Fruit fly (Drosophila melanogaster): ENCODE measurements around the gene fz.

Gene fz

dm6 chr3L:14409419-14410145, 135.4 kb downstream of the fz start, which contains the start of gene stwl (continued):
- TF ChIP-seq ss (GFP tag; optimal IDR thresholded peaks at IDR 0.05) = no peak
- no peak for TF ChIP-seq CG32006 (GFP tag; optimal IDR thresholded peaks at IDR 0.05)
- peak; percentile 56 for TF ChIP-seq CG31627 (GFP tag; optimal IDR thresholded peaks at IDR 0.05)
- TF ChIP-seq Eip78C (GFP tag) = peak; percentile 71
- TF ChIP-seq vri (GFP tag; optimal IDR thresholded peaks at IDR 0.05) = no peak
- no peak for TF ChIP-seq fd85E (GFP tag; optimal IDR thresholded peaks at IDR 0.05)
- TF ChIP-seq CG15336 (GFP tag; IDR thresholded peaks at IDR 0.05) = no peak
- TF ChIP-seq Hr39 (GFP tag; optimal IDR thresholded peaks at IDR 0.05) = peak; percentile 64
- no peak for TF ChIP-seq CG9139 (GFP tag; optimal IDR thresholded peaks at IDR 0.05)
- TF ChIP-seq lz (GFP tag; optimal IDR thresholded peaks at IDR 0.05) = peak; percentile 43
- TF ChIP-seq svp (GFP tag) = peak; percentile 61
- TF ChIP-seq OdsH (GFP tag; optimal IDR thresholded peaks at IDR 0.05) = peak; percentile 48
- TF ChIP-seq CG6808 (GFP tag; optimal IDR thresholded peaks at IDR 0.05) = no peak
- TF ChIP-seq esn (GFP tag; optimal IDR thresholded peaks at IDR 0.05) = no peak
- peak; percentile 46 for TF ChIP-seq CG11902 (GFP tag; optimal IDR thresholded peaks at IDR 0.05)
- TF ChIP-seq fkh (GFP tag; optimal IDR thresholded peaks at IDR 0.05) = no peak
- no peak for TF ChIP-seq CG10669 (GFP tag; optimal IDR thresholded peaks at IDR 0.05)
- TF ChIP-seq CG11294 (GFP tag; IDR thresholded peaks at IDR 0.05) = 0 out of 2 replicates have a peak, but pooled peaks have one; percentile 14

dm6 chr3L:14410146-14410676, 136.1 kb downstream of the fz start, which contains the start of gene CG3919:
CG3919 (plus strand) TSS chr3L:14410626.
- TF ChIP-seq Smox (GFP tag; optimal IDR thresholded peaks at IDR 0.05) (peak; percentile 71), Sox15 (GFP tag; optimal IDR thresholded peaks at IDR 0.05) (peak; percentile 26), fkh (GFP tag; optimal IDR thresholded peaks at IDR 0.05) (peak; percentile 78), cyc (GFP tag; optimal IDR thresholded peaks at IDR 0.05) (peak; percentile 79), esn (GFP tag; optimal IDR thresholded peaks at IDR 0.05) (peak; percentile 74), CG34406 (GFP tag; optimal IDR thresholded peaks at IDR 0.05) (peak; percentile 45), vri (GFP tag; optimal IDR thresholded peaks at IDR 0.05) (peak; percentile 66), CG9139 (GFP tag; optimal IDR thresholded peaks at IDR 0.05) (peak; percentile 27), Ets96B (tag; optimal IDR thresholded peaks at IDR 0.05) (peak; percentile 55), CG6792 (GFP tag; optimal IDR thresholded peaks at IDR 0.05) (peak; percentile 65), CG11902 (GFP tag; optimal IDR thresholded peaks at IDR 0.05) (peak; percentile 28), dac (GFP tag; optimal IDR thresholded peaks at IDR 0.05) (peak; percentile 45), CG32006 (GFP tag; optimal IDR thresholded peaks at IDR 0.05) (peak; percentile 84), acj6 (GFP tag; optimal IDR thresholded peaks at IDR 0.05) (peak; percentile 57), svp (GFP tag) (peak; percentile 85), CG4318 (GFP tag; optimal IDR thresholded peaks at IDR 0.05) (peak; percentile 81), fd85E (GFP tag; optimal IDR thresholded peaks at IDR 0.05) (peak; percentile 9), CG8119 (GFP tag; IDR thresholded peaks at IDR 0.05) (peak; percentile 77; the same call in 2 of the 3 replicates), CG10631 (GFP tag; optimal IDR thresholded peaks at IDR 0.05) (peak; percentile 61), CG15336 (GFP tag; IDR thresholded peaks at IDR 0.05) (peak; percentile 69; the same call in 1 of the 2 replicates), Eip78C (GFP tag) (peak; percentile 91), net (GFP tag; optimal IDR thresholded peaks at IDR 0.05) (peak; percentile 66), Lpt (GFP tag; optimal IDR thresholded peaks at IDR 0.05) (peak; percentile 11), CG6854 (GFP tag; optimal IDR thresholded peaks at IDR 0.05) (no peak), CG7368 (GFP tag; optimal IDR thresholded peaks at IDR 0.05) (peak; percentile 70), topi (GFP tag; optimal IDR thresholded peaks at IDR 0.05) (peak; percentile 58), Eip93F (GFP tag; optimal IDR thresholded peaks at IDR 0.05) (no peak), CG8319 (GFP tag; optimal IDR thresholded peaks at IDR 0.05) (peak; percentile 55), Sox102F (GFP tag; optimal IDR thresholded peaks at IDR 0.05) (peak; percentile 76), Met (GFP tag; optimal IDR thresholded peaks at IDR 0.05) (peak; percentile 74), salr (GFP tag; optimal IDR thresholded peaks at IDR 0.05) (peak; percentile 56 to 67), CG1621 (tag; optimal IDR thresholded peaks at IDR 0.05) (peak; percentile 31), CG6808 (GFP tag; optimal IDR thresholded peaks at IDR 0.05) (peak; percentile 68), fd59A (GFP tag; optimal IDR thresholded peaks at IDR 0.05) (peak; percentile 31), Eip75B (GFP tag; optimal IDR thresholded peaks at IDR 0.05) (peak; percentile 69), Ets21C (GFP tag; optimal IDR thresholded peaks at IDR 0.05) (peak; percentile 55), CG3032 (tag; optimal IDR thresholded peaks at IDR 0.05) (peak; percentile 55), pdm3 (GFP tag; optimal IDR thresholded peaks at IDR 0.05) (peak; percentile 54), CG11762 (GFP tag; optimal IDR thresholded peaks at IDR 0.05; ENCODE audit: insufficient read depth) (peak; percentile 36), CG10669 (GFP tag; optimal IDR thresholded peaks at IDR 0.05) (peak; percentile 32), OdsH (GFP tag; optimal IDR thresholded peaks at IDR 0.05) (peak; percentile 60)

Measured in whole organism, prepupa.